Fruit fly (Drosophila melanogaster) whole organism, embryonic: ENCODE results near the gene Reck.

Experiments used
- CG17802 ChIP-seq: fragments of 200-800 bp; sonication (Bioruptor generic); optimal IDR thresholded peaks from 2 replicates; lab custom pipeline; 2018; ENCODE audit warnings: missing biosample characterization, mild to moderate bottlenecking, missing genetic modification characterization, moderate library complexity
- CG18262 ChIP-seq: fragments of 200-800 bp; optimal IDR thresholded peaks from 3 replicates; lab custom pipeline; 2019; ENCODE audit warnings: missing biosample characterization, mild to moderate bottlenecking, missing genetic modification characterization, moderate library complexity
- CG18619 ChIP-seq: fragments of 200-800 bp; sonication (Bioruptor generic); optimal IDR thresholded peaks from 3 replicates; lab custom pipeline; 2017; ENCODE audit warnings: missing biosample characterization, mild to moderate bottlenecking, missing genetic modification characterization
- CG31388 ChIP-seq: fragments of 200-800 bp; sonication (Bioruptor generic); optimal IDR thresholded peaks from 2 replicates; lab custom pipeline; 2016; ENCODE audit warnings: missing biosample characterization, missing genetic modification characterization
- CG7556 ChIP-seq: fragments of 200-800 bp; sonication (Bioruptor generic); optimal IDR thresholded peaks from 2 replicates; lab custom pipeline; 2017; ENCODE audit warnings: missing biosample characterization, mild to moderate bottlenecking, missing genetic modification characterization
- chm ChIP-seq: fragments of 200-800 bp; sonication (Bioruptor generic); IDR thresholded peaks from 2 replicates; pipeline ENCODE4 v1.3.6; 2022; ENCODE audit warnings: missing biosample characterization, missing genetic modification characterization
- fru ChIP-seq: fragments of >200 bp; optimal IDR thresholded peaks from 2 replicates; lab custom pipeline; 2017
- luna ChIP-seq: fragments of 200-800 bp; sonication (Bioruptor generic); optimal IDR thresholded peaks from 2 replicates; lab custom pipeline; 2016; ENCODE audit warnings: missing biosample characterization, missing genetic modification characterization
- sob ChIP-seq: fragments of 200-800 bp; sonication (Bioruptor generic); IDR thresholded peaks from 2 replicates; pipeline ENCODE4 v1.3.6; 2022; ENCODE audit warnings: missing biosample characterization, missing genetic modification characterization
- trh ChIP-seq: fragments of 200-800 bp; sonication (Bioruptor generic); optimal IDR thresholded peaks from 2 replicates; lab custom pipeline; 2016; ENCODE audit warnings: missing biosample characterization, missing genetic modification characterization

DNA sequence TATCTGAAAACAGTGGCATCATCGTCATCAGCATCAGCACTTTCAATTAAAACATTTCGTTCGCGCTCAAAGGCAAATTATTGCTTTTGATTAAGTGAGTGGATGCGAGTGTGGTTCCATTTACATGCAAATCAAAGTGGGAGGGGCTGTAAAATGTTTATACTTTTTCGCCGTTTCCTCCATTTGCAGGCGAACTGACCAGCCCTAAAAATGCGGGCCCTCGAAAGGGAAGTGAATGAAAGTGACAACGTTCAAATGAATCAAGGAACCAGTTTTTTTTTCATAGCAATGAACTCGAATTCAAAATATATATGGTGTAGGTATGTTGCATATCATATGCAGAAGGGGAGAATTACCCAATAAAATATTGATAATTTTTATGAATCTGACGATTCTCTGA is 3.3 kb downstream of the Reck start:
- TF ChIP-seq trh (GFP tag; lab: Kevin White, UChicago) (no peak), CG31388 (GFP tag; lab: Kevin White, UChicago) (no peak), CG17802 (tag; lab: Kevin White, UChicago) (no peak), chm (GFP tag; lab: Robert Waterston, UW) (no peak), CG7556 (GFP tag; lab: Kevin White, UChicago) (no peak), fru (lab: Kevin White, UChicago) (no peak), luna (no peak), CG18262 (no peak), sob (GFP tag; lab: Robert Waterston, UW) (no peak), CG18619 (GFP tag; lab: Kevin White, UChicago) (no peak)
